Worm (Caenorhabditis elegans) whole organism, L1 larva: Measurements from ENCODE around the gene sre-55.

Source experiments
- ama-1 ChIP-seq: fragments of 150-350 bp; optimal IDR thresholded peaks from 2 replicates; lab custom pipeline; 2014
- blmp-1 ChIP-seq: fragments of 150-350 bp; optimal IDR thresholded peaks from 2 replicates; lab custom pipeline; 2014; ENCODE audit warnings: missing biosample characterization, missing genetic modification characterization
- ces-1 ChIP-seq: fragments of 150-350 bp; optimal IDR thresholded peaks from 2 replicates; lab custom pipeline; 2014; ENCODE audit warnings: missing biosample characterization, missing genetic modification reagents, missing genetic modification characterization
- egl-13 ChIP-seq: sonication (generic microtip); optimal IDR thresholded peaks from 2 replicates; lab custom pipeline; 2016; ENCODE audit warnings: missing genotype, missing genetic modification reagents, missing genetic modification characterization, missing compliant biosample characterization
- egl-27 ChIP-seq, 2 experiments: fragments of 150-350 bp in 1 of 2; sonication (generic microtip); optimal IDR thresholded peaks; 3 replicates each; lab custom pipeline; 2017 to 2018; ENCODE audit warnings: missing biosample characterization in 2 of 2, missing genetic modification characterization in 2 of 2, missing genetic modification reagents in 2 of 2
- elt-3 ChIP-seq, 6 experiments: fragments of 150-350 bp in 1 of 6; sonication (generic microtip); optimal IDR thresholded peaks; 2 replicates each; lab custom pipeline; 2017 to 2018; ENCODE audit warnings: missing biosample characterization in 6 of 6, missing genetic modification characterization in 6 of 6, inconsistent platforms in 1 of 6
- lin-13 ChIP-seq: fragments of 150-350 bp; optimal IDR thresholded peaks from 2 replicates; lab custom pipeline; 2014; ENCODE audit warnings: missing biosample characterization, missing genetic modification reagents, missing genetic modification characterization
- nhr-76 ChIP-seq: sonication (generic microtip); optimal IDR thresholded peaks from 2 replicates; lab custom pipeline; 2017; ENCODE audit warnings: missing biosample characterization, missing genetic modification characterization
- pqm-1 ChIP-seq: sonication (generic microtip); optimal IDR thresholded peaks from 3 replicates; lab custom pipeline; 2017; ENCODE audit warnings: missing biosample characterization, missing genetic modification characterization
- rnt-1 ChIP-seq: sonication (generic microtip); optimal IDR thresholded peaks from 2 replicates; lab custom pipeline; 2016; ENCODE audit warnings: mild to moderate bottlenecking, missing genetic modification characterization, moderate library complexity, missing compliant biosample characterization
- skn-1 ChIP-seq: fragments of 150-350 bp; optimal IDR thresholded peaks from 2 replicates; lab custom pipeline; 2014; ENCODE audit warnings: missing biosample characterization, missing genetic modification characterization
- snpc-4 ChIP-seq: fragments of 150-350 bp; optimal IDR thresholded peaks from 2 replicates; lab custom pipeline; 2014; ENCODE audit warnings: missing biosample characterization, missing genetic modification characterization
- unc-86 ChIP-seq: sonication (generic microtip); optimal IDR thresholded peaks from 2 replicates; lab custom pipeline; 2016; ENCODE audit warnings: missing genetic modification characterization, missing compliant biosample characterization

- TF ChIP-seq snpc-4 (tag; lab: Kevin White, UChicago) (no peak), ces-1 (GFP tag; lab: Kevin White, UChicago) (no peak), ama-1 (lab: Kevin White, UChicago) (no peak), elt-3 (tag; optimal IDR thresholded peaks at IDR 0.05; lab: Kevin White, UChicago) (no peak), pqm-1 (no peak), egl-13 (tag; lab: Kevin White, UChicago) (no peak), skn-1 (tag; lab: Kevin White, UChicago) (no peak), blmp-1 (tag; lab: Kevin White, UChicago) (no peak), nhr-76 (no peak), rnt-1 (tag; lab: Kevin White, UChicago) (no peak), unc-86 (tag; lab: Kevin White, UChicago) (no peak), egl-27 (tag; optimal IDR thresholded peaks at IDR 0.05; lab: Kevin White, UChicago) (no peak), lin-13 (GFP tag; lab: Kevin White, UChicago) (no peak)
Measured at ce11 chrII:12324159-12324558, 4.9 kb upstream of the sre-55 start, which contains the start of gene sre-56.
